Fruit fly (Drosophila melanogaster): Measurements from ENCODE around the gene CG5078.

CG5078 gene

DNA sequence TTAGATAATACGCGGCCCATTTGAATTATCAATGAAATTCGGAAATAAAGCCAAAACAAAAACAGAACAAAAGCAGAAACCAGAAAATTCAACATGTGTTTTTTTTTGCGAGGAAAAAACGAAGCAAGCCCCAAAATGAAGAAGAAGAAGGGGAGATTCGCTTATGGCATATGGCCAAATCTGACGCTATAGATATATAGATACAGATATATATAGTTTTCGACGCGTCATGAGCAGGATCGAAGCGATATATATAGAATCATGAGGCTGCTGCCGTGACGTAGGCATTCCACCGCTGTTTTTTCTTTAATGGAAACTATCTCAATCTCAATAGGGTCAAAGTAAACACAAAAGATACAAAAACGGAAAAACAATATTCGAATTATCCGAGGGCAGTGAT lies 32.6 kb downstream of the CG5078 start:
- TF ChIP-seq CG10543 (GFP tag; optimal IDR thresholded peaks at IDR 0.05) (peak; percentile 69), usp (GFP tag; optimal IDR thresholded peaks at IDR 0.05) (no peak), Stat92E (GFP tag; optimal IDR thresholded peaks at IDR 0.05) (no peak), CG6854 (GFP tag; optimal IDR thresholded peaks at IDR 0.05) (no peak), Dll (GFP tag; IDR thresholded peaks at IDR 0.05; ENCODE audit: partially characterized antibody) (no peak), CG13894 (tag; optimal IDR thresholded peaks at IDR 0.05) (peak; percentile 95), CG12769 (tag; optimal IDR thresholded peaks at IDR 0.05) (peak; percentile 66), HmgZ (tag; optimal IDR thresholded peaks at IDR 0.05) (no peak), gro (GFP tag; optimal IDR thresholded peaks at IDR 0.05) (peak; percentile 27), NfI (GFP tag; optimal IDR thresholded peaks at IDR 0.05) (peak; percentile 38), rib (GFP tag; IDR thresholded peaks at IDR 0.05) (0 out of 2 replicates have a peak, but pooled peaks have one; percentile 25), sd (tag; optimal IDR thresholded peaks at IDR 0.05) (peak; percentile 86), abd-A (tag; optimal IDR thresholded peaks at IDR 0.05) (peak; percentile 36), CG17385 (GFP tag; optimal IDR thresholded peaks at IDR 0.05) (peak; percentile 51), knrl (GFP tag; IDR thresholded peaks at IDR 0.05; ENCODE audit: partially characterized antibody) (no peak), Pdp1 (GFP tag; optimal IDR thresholded peaks at IDR 0.05) (peak in 1 of 2 experiments; percentile 26)

DNA sequence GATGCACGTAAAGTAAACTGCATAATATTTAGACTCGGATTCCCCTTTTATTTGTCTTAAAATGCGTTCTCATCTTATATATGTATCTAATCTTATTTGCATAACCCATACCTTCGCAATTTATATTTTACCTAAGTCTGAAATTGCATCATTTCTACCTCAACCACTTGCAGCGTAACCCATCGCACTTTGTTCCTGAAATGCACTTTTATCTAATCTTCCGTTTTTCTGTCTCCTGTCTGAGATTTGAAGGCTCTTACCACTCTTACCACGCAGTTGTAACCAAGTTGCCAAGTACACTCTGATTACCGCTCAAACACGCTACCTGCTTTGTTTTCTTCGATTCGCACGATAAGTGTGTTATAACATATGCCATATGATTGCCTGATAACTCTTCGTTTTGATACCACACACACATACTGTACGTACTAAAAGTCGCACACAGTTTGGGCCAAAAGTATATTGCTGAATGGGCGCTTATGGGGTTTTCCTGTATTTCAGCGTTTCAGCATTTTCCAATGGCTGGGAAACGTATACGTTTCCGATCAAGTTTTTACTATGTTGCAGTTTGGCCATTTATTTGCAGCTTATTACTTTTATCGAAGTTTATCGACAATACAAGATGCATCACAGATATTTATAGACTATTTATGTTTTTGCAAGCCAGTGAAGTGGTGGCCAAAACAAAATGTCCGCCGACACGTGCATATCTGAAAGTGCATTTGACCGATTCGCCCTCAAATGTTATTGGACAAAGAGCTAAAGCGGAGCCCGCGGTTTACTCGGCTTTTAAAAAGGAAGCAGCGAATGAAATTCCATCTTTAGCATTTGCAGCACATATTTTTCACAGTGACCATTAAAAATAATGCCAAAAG lies 33.5 kb downstream of the CG5078 start:
- TF ChIP-seq CG34376 (GFP tag; optimal IDR thresholded peaks at IDR 0.05) = peak; percentile 27
- TF ChIP-seq Hsf (GFP tag; optimal IDR thresholded peaks at IDR 0.05) = no peak
- 0 out of 3 replicates have a peak, but pooled peaks have one; percentile 11 for TF ChIP-seq CG6175 (GFP tag; IDR thresholded peaks at IDR 0.05)
- 0 out of 2 replicates have a peak, but pooled peaks have one; percentile 38 for TF ChIP-seq slbo (GFP tag; IDR thresholded peaks at IDR 0.05)
- TF ChIP-seq CG10274 (GFP tag; optimal IDR thresholded peaks at IDR 0.05) = no peak
- peak; percentile 74 for TF ChIP-seq sens (GFP tag)
- TF ChIP-seq Hr51 (GFP tag; optimal IDR thresholded peaks at IDR 0.05) = no peak
- TF ChIP-seq B-H2 (GFP tag; optimal IDR thresholded peaks at IDR 0.05) = no peak
- TF ChIP-seq tgo (GFP tag; IDR thresholded peaks at IDR 0.05) = 0 out of 3 replicates have a peak, but pooled peaks have one; percentile 29
- no peak for TF ChIP-seq CG6765 (GFP tag; optimal IDR thresholded peaks at IDR 0.05)
- TF ChIP-seq unpg (GFP tag; optimal IDR thresholded peaks at IDR 0.05) = no peak
- TF ChIP-seq grn (GFP tag; optimal IDR thresholded peaks at IDR 0.05) = peak; percentile 88
- TF ChIP-seq CG18476 (GFP tag; optimal IDR thresholded peaks at IDR 0.05) = no peak
- peak; percentile 44 for TF ChIP-seq row (GFP tag; IDR thresholded peaks at IDR 0.05)
- peak; percentile 80 for TF ChIP-seq Ets65A (GFP tag)
- peak; percentile 57 for TF ChIP-seq CG15479 (GFP tag; optimal IDR thresholded peaks at IDR 0.05)
- peak; percentile 8 for TF ChIP-seq CG7786 (GFP tag; optimal IDR thresholded peaks at IDR 0.05)
- no peak for TF ChIP-seq CG18262 (tag; optimal IDR thresholded peaks at IDR 0.05)
- TF ChIP-seq grau (tag; optimal IDR thresholded peaks at IDR 0.05) = peak; percentile 4
- 0 out of 2 replicates have a peak, but pooled peaks have one; percentile 4 for TF ChIP-seq Ada2b (GFP tag; IDR thresholded peaks at IDR 0.05)
- peak; percentile 16 for TF ChIP-seq HmgZ (tag; optimal IDR thresholded peaks at IDR 0.05)
- TF ChIP-seq ham (GFP tag; IDR thresholded peaks at IDR 0.05) = 0 out of 2 replicates have a peak, but pooled peaks have one; percentile 6
- peak; percentile 5 for TF ChIP-seq caup (GFP tag; optimal IDR thresholded peaks at IDR 0.05; ENCODE audit: severe bottlenecking)
- peak; percentile 18 for TF ChIP-seq CG15269 (tag; optimal IDR thresholded peaks at IDR 0.05)
- TF ChIP-seq gcm2 (GFP tag; optimal IDR thresholded peaks at IDR 0.05) = no peak
- peak; percentile 89 for TF ChIP-seq mirr (GFP tag; optimal IDR thresholded peaks at IDR 0.05)
- peak; percentile 13 for TF ChIP-seq gro (GFP tag; optimal IDR thresholded peaks at IDR 0.05)
- TF ChIP-seq sug (tag; optimal IDR thresholded peaks at IDR 0.05) = peak; percentile 51
- no peak for TF ChIP-seq CG13775 (GFP tag; optimal IDR thresholded peaks at IDR 0.05)
- TF ChIP-seq CG8290 (GFP tag; optimal IDR thresholded peaks at IDR 0.05) = no peak
- TF ChIP-seq CG8290 (tag; optimal IDR thresholded peaks at IDR 0.05) = peak in 1 of 2 experiments; percentile 6
- peak; percentile 32 for TF ChIP-seq Hey (tag; optimal IDR thresholded peaks at IDR 0.05)
- peak in 1 of 2 experiments; percentile 82 for TF ChIP-seq Pdp1 (GFP tag; optimal IDR thresholded peaks at IDR 0.05)
